Fruit fly (Drosophila melanogaster) whole organism, embryonic: ENCODE measurements around the gene CG33784.
A peak's percentile ranks its signal among the peaks of the same experiment; 100 is the strongest.

ENCODE experiments used
- Atf6 ChIP-seq: fragments of 200-800 bp; sonication (Bioruptor generic); IDR thresholded peaks from 2 replicates; pipeline ENCODE4 v1.3.6; 2022; ENCODE audit warnings: missing biosample characterization, missing genetic modification characterization
- Bteb2 ChIP-seq: fragments of 200-800 bp; sonication (Bioruptor generic); optimal IDR thresholded peaks from 2 replicates; lab custom pipeline; 2016; ENCODE audit warnings: missing biosample characterization, missing genetic modification characterization
- CG11247 ChIP-seq: fragments of 200-800 bp; sonication (Bioruptor generic); IDR thresholded peaks from 2 replicates; pipeline ENCODE4 v1.3.6; 2022; ENCODE audit warnings: missing biosample characterization, missing genetic modification characterization
- CG12219 ChIP-seq: fragments of 200-800 bp; sonication (Bioruptor generic); optimal IDR thresholded peaks from 3 replicates; lab custom pipeline; 2018; ENCODE audit warnings: missing biosample characterization, mild to moderate bottlenecking, missing genetic modification characterization
- CG14014 ChIP-seq: fragments of 200-800 bp; sonication (Bioruptor generic); IDR thresholded peaks from 2 replicates; pipeline ENCODE4 v1.3.6; 2022; ENCODE audit warnings: missing biosample characterization, missing genetic modification characterization
- CG14667 ChIP-seq: fragments of 200-800 bp; sonication (Bioruptor generic); IDR thresholded peaks from 2 replicates; pipeline ENCODE4 v1.3.6; 2022; ENCODE audit warnings: missing biosample characterization, missing genetic modification characterization
- CG14710 ChIP-seq: fragments of 200-800 bp; sonication (Bioruptor generic); optimal IDR thresholded peaks from 3 replicates; lab custom pipeline; 2019; ENCODE audit warnings: missing biosample characterization, mild to moderate bottlenecking, missing genetic modification characterization, moderate library complexity
- CG14965 ChIP-seq: fragments of 200-800 bp; sonication (Bioruptor generic); optimal IDR thresholded peaks from 2 replicates; lab custom pipeline; 2016; ENCODE audit warnings: missing biosample characterization, missing genetic modification characterization, borderline replicate concordance
- CG15479 ChIP-seq: fragments of 200-800 bp; sonication (Bioruptor generic); optimal IDR thresholded peaks from 3 replicates; lab custom pipeline; 2019; ENCODE audit warnings: missing biosample characterization, mild to moderate bottlenecking, missing genetic modification characterization, moderate library complexity
- CG17359 ChIP-seq: fragments of 200-800 bp; sonication (Bioruptor generic); optimal IDR thresholded peaks from 3 replicates; lab custom pipeline; 2018; ENCODE audit warnings: missing biosample characterization, mild to moderate bottlenecking, missing genetic modification characterization, moderate library complexity
- CG3163 ChIP-seq: fragments of 200-800 bp; sonication (Bioruptor generic); optimal IDR thresholded peaks from 3 replicates; lab custom pipeline; 2016; ENCODE audit warnings: missing biosample characterization, missing genetic modification characterization
- CG3281 ChIP-seq: fragments of 200-800 bp; sonication (Bioruptor generic); optimal IDR thresholded peaks from 3 replicates; lab custom pipeline; 2017; ENCODE audit warnings: missing biosample characterization, mild to moderate bottlenecking, missing genetic modification characterization
- CG34376 ChIP-seq: fragments of 200-800 bp; sonication (Bioruptor generic); optimal IDR thresholded peaks from 2 replicates; lab custom pipeline; 2018; ENCODE audit warnings: missing biosample characterization, mild to moderate bottlenecking, missing genetic modification characterization
- CG3847 ChIP-seq: fragments of 200-800 bp; sonication (Bioruptor generic); IDR thresholded peaks from 2 replicates; pipeline ENCODE4 v1.3.6; 2022; ENCODE audit warnings: missing biosample characterization, missing genetic modification characterization
- CG6765 ChIP-seq: fragments of 200-800 bp; sonication (Bioruptor generic); optimal IDR thresholded peaks from 3 replicates; lab custom pipeline; 2017; ENCODE audit warnings: missing biosample characterization, mild to moderate bottlenecking, missing genetic modification characterization
- CG8089 ChIP-seq: fragments of 200-800 bp; sonication (Bioruptor generic); optimal IDR thresholded peaks from 3 replicates; lab custom pipeline; 2016; ENCODE audit warnings: missing biosample characterization, missing genetic modification characterization
- CG8944 ChIP-seq: fragments of 200-800 bp; sonication (Bioruptor generic); optimal IDR thresholded peaks from 3 replicates; lab custom pipeline; 2016; ENCODE audit warnings: missing biosample characterization, missing genetic modification characterization
- CG9609 ChIP-seq: fragments of 200-800 bp; sonication (Bioruptor generic); optimal IDR thresholded peaks from 3 replicates; lab custom pipeline; 2016; ENCODE audit warnings: missing biosample characterization, missing genetic modification characterization
- Elba2 ChIP-seq: fragments of 200-800 bp; sonication (Bioruptor generic); optimal IDR thresholded peaks from 3 replicates; lab custom pipeline; 2016; ENCODE audit warnings: missing biosample characterization, missing genetic modification characterization
- HLH3B ChIP-seq: fragments of 200-800 bp; sonication (Bioruptor generic); IDR thresholded peaks from 2 replicates; pipeline ENCODE4 v1.3.6; 2022; ENCODE audit warnings: missing biosample characterization, missing genetic modification characterization
- Lpt ChIP-seq: fragments of >200 bp; optimal IDR thresholded peaks from 2 replicates; lab custom pipeline; 2018; ENCODE audit warnings: missing biosample characterization, missing genetic modification characterization
- MBD-R2 ChIP-seq: fragments of 200-800 bp; sonication (Bioruptor generic); IDR thresholded peaks from 2 replicates; pipeline ENCODE4 v1.3.6; 2022; ENCODE audit warnings: missing biosample characterization, missing genetic modification characterization
- Mad ChIP-seq: fragments of 200-800 bp; sonication (Bioruptor generic); optimal IDR thresholded peaks from 2 replicates; lab custom pipeline; 2016; ENCODE audit warnings: missing biosample characterization, missing genetic modification characterization
- NC2β ChIP-seq: fragments of 200-800 bp; sonication (Bioruptor generic); optimal IDR thresholded peaks from 2 replicates; lab custom pipeline; 2016; ENCODE audit warnings: missing biosample characterization, missing genetic modification characterization
- Nf-YB ChIP-seq: fragments of 200-800 bp; sonication (Bioruptor generic); optimal IDR thresholded peaks from 3 replicates; lab custom pipeline; 2019; ENCODE audit warnings: missing biosample characterization, mild to moderate bottlenecking, missing genetic modification characterization, moderate library complexity
- Pdp1 ChIP-seq, 2 experiments: fragments of 200-800 bp; sonication (Bioruptor generic); optimal IDR thresholded peaks; 3 replicates each; lab custom pipeline; 2016; ENCODE audit warnings: missing biosample characterization in 2 of 2, missing genetic modification characterization in 2 of 2, mild to moderate bottlenecking in 1 of 2, moderate library complexity in 1 of 2
- Scr ChIP-seq: fragments of 200-800 bp; sonication (Bioruptor generic); IDR thresholded peaks from 2 replicates; pipeline ENCODE4 v1.3.6; 2022; ENCODE audit warnings: missing biosample characterization, missing genetic modification characterization; ENCODE audit not compliant: partially characterized antibody
- Tbp ChIP-seq: fragments of >200 bp; optimal IDR thresholded peaks from 2 replicates; lab custom pipeline; 2018; ENCODE audit warnings: missing biosample characterization, missing genetic modification characterization
- br ChIP-seq: fragments of >200 bp; optimal IDR thresholded peaks from 2 replicates; lab custom pipeline; 2017
- chn ChIP-seq: fragments of 200-800 bp; sonication (Bioruptor generic); optimal IDR thresholded peaks from 2 replicates; lab custom pipeline; 2016; ENCODE audit warnings: missing biosample characterization, missing genetic modification characterization
- ci ChIP-seq: fragments of 200-800 bp; sonication (Bioruptor generic); IDR thresholded peaks from 3 replicates; pipeline ENCODE4 v1.3.6; 2022; ENCODE audit warnings: missing biosample characterization, missing genetic modification characterization
- cwo ChIP-seq: fragments of 200-800 bp; sonication (Bioruptor generic); optimal IDR thresholded peaks from 3 replicates; lab custom pipeline; 2017; ENCODE audit warnings: missing biosample characterization, missing genetic modification characterization, mild to moderate bottlenecking, moderate library complexity, missing genetic modification reagents
- disco-r ChIP-seq: fragments of 200-800 bp; sonication (Bioruptor generic); optimal IDR thresholded peaks from 2 replicates; lab custom pipeline; 2016; ENCODE audit warnings: missing biosample characterization, missing genetic modification characterization
- eve ChIP-seq, 2 experiments: fragments of >200 bp; optimal IDR thresholded peaks; 2 replicates each; lab custom pipeline; 2017; ENCODE audit warnings: missing biosample characterization in 2 of 2, missing genetic modification characterization in 2 of 2
- exex ChIP-seq: fragments of 200-800 bp; sonication (Bioruptor generic); optimal IDR thresholded peaks from 4 replicates; lab custom pipeline; 2018; ENCODE audit warnings: missing biosample characterization, mild to moderate bottlenecking, missing genetic modification characterization, moderate library complexity
- gem ChIP-seq: fragments of 200-800 bp; sonication (Bioruptor generic); optimal IDR thresholded peaks from 2 replicates; lab custom pipeline; 2019; ENCODE audit warnings: missing biosample characterization, mild to moderate bottlenecking, missing genetic modification characterization, moderate library complexity
- gro ChIP-seq: fragments of 200-800 bp; sonication (Bioruptor generic); optimal IDR thresholded peaks from 2 replicates; lab custom pipeline; 2016; ENCODE audit warnings: missing biosample characterization, missing genetic modification characterization
- gsb ChIP-seq: fragments of 200-800 bp; sonication (Bioruptor generic); IDR thresholded peaks from 2 replicates; pipeline ENCODE4 v1.3.6; 2022; ENCODE audit warnings: missing biosample characterization, missing genetic modification characterization
- lab ChIP-seq: fragments of 200-800 bp; sonication (Bioruptor generic); optimal IDR thresholded peaks from 3 replicates; lab custom pipeline; 2017; ENCODE audit warnings: missing biosample characterization, missing genetic modification characterization, mild to moderate bottlenecking, moderate library complexity, missing genetic modification reagents
- pfk ChIP-seq: fragments of 200-800 bp; sonication (Bioruptor generic); optimal IDR thresholded peaks from 2 replicates; lab custom pipeline; 2018; ENCODE audit warnings: missing biosample characterization, mild to moderate bottlenecking, missing genetic modification characterization, moderate library complexity
- pum ChIP-seq: fragments of 200-800 bp; sonication (Bioruptor generic); optimal IDR thresholded peaks from 2 replicates; lab custom pipeline; 2016; ENCODE audit warnings: missing biosample characterization, missing genetic modification characterization
- ro ChIP-seq: fragments of 200-800 bp; sonication (Bioruptor generic); IDR thresholded peaks from 2 replicates; pipeline ENCODE4 v1.3.6; 2022; ENCODE audit warnings: missing biosample characterization, missing genetic modification characterization
- scrt ChIP-seq: fragments of 200-800 bp; sonication (Bioruptor generic); optimal IDR thresholded peaks from 2 replicates; lab custom pipeline; 2018; ENCODE audit warnings: missing biosample characterization, mild to moderate bottlenecking, missing genetic modification characterization, moderate library complexity
- tgo ChIP-seq: fragments of 200-800 bp; sonication (Bioruptor generic); IDR thresholded peaks from 3 replicates; pipeline ENCODE4 v1.3.6; 2022; ENCODE audit warnings: missing biosample characterization, missing genetic modification characterization
- tna ChIP-seq: fragments of 200-800 bp; sonication (Bioruptor generic); IDR thresholded peaks from 2 replicates; pipeline ENCODE4 v1.3.6; 2022; ENCODE audit warnings: missing biosample characterization, missing genetic modification characterization; ENCODE audit not compliant: partially characterized antibody
- ttk ChIP-seq: fragments of 200-800 bp; sonication (Bioruptor generic); IDR thresholded peaks from 2 replicates; pipeline ENCODE4 v2.1.2; 2022; ENCODE audit warnings: missing biosample characterization, missing genetic modification characterization
- usp ChIP-seq: fragments of >200 bp; optimal IDR thresholded peaks from 2 replicates; lab custom pipeline; 2017; ENCODE audit warnings: missing biosample characterization, missing genetic modification characterization
- z ChIP-seq: fragments of 200-800 bp; sonication (Bioruptor generic); IDR thresholded peaks from 3 replicates; pipeline ENCODE4 v1.3.6; 2022; ENCODE audit warnings: missing biosample characterization, missing genetic modification characterization

CG33784 gene

DNA sequence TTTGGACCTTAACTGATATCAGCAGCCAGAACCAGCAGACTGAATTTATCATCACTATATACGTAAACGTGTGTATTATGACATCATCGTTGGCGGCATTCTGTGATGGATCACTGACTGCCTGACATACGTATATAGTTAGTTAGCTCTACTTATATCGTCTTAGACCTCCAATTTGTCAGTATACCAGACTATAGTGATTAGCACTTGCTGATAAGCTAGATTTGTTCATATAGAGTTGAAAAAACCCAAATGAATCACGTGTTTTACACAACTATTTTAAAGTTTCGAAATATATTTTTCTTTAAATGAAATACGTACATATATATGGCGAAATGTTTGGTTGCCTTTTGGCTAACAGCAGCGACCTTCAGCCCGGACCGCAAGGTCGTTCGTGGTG, 28.1 kb downstream of the CG33784 start:
- TF ChIP-seq Pdp1 (GFP tag; optimal IDR thresholded peaks at IDR 0.05; lab: Kevin White, UChicago) (peak in 1 of 2 experiments; percentile 19), ci (GFP tag; lab: Robert Waterston, UW) (0 out of 3 replicates have a peak, but pooled peaks have one; percentile 24), cwo (GFP tag; lab: Kevin White, UChicago) (peak; percentile 54), CG11247 (no peak), lab (GFP tag; lab: Kevin White, UChicago) (peak; percentile 14), CG9609 (GFP tag; lab: Kevin White, UChicago) (no peak), CG3281 (GFP tag; lab: Kevin White, UChicago) (peak; percentile 0), CG34376 (GFP tag; lab: Kevin White, UChicago) (peak; percentile 24), CG17359 (tag; lab: Kevin White, UChicago) (no peak), CG15479 (GFP tag; lab: Kevin White, UChicago) (no peak)
- TF ChIP-seq, all 482 proteins: peak for 6

- TF ChIP-seq CG14014 (GFP tag; lab: Robert Waterston, UW) (peak; percentile 75), Nf-YB (GFP tag; lab: Kevin White, UChicago) (peak; percentile 42), CG17359 (tag; lab: Kevin White, UChicago) (peak; percentile 72), CG14710 (tag; lab: Kevin White, UChicago) (peak; percentile 5), scrt (peak; percentile 21), CG3163 (GFP tag; lab: Kevin White, UChicago) (peak; percentile 43), Elba2 (GFP tag; lab: Kevin White, UChicago) (no peak), ttk (GFP tag; lab: Robert Waterston, UW) (peak; percentile 61), exex (tag; lab: Kevin White, UChicago) (peak; percentile 82), chn (GFP tag; lab: Kevin White, UChicago) (no peak), Lpt (GFP tag; lab: Kevin White, UChicago) (no peak), CG3847 (peak; percentile 63), Tbp (no peak), pfk (GFP tag; lab: Kevin White, UChicago) (peak; percentile 17), disco-r (peak; percentile 24), z (no peak), NC2β (GFP tag; lab: Kevin White, UChicago) (no peak), MBD-R2 (peak; percentile 43; the same call in 1 of the 2 replicates), CG8089 (GFP tag; lab: Kevin White, UChicago) (peak; percentile 5), CG14965 (GFP tag; lab: Kevin White, UChicago) (no peak), Mad (GFP tag; lab: Kevin White, UChicago) (peak; percentile 39), Scr (GFP tag; lab: Robert Waterston, UW) (peak; percentile 30; the same call in 1 of the 2 replicates), CG8944 (GFP tag; lab: Kevin White, UChicago) (peak; percentile 16), gsb (peak; percentile 55; the same call in 1 of the 2 replicates), gem (peak; percentile 83), br (lab: Kevin White, UChicago) (no peak), gro (peak; percentile 26), Bteb2 (GFP tag; lab: Kevin White, UChicago) (peak; percentile 37), Atf6 (GFP tag; lab: Robert Waterston, UW) (peak; percentile 64; the same call in 1 of the 2 replicates), ro (GFP tag; lab: Robert Waterston, UW) (no peak), CG6765 (GFP tag; lab: Kevin White, UChicago) (peak; percentile 66), usp (no peak), tgo (GFP tag; lab: Robert Waterston, UW) (peak; percentile 65; the same call in 2 of the 3 replicates), tna (no peak), eve (GFP tag; optimal IDR thresholded peaks at IDR 0.05; lab: Kevin White, UChicago) (peak in 1 of 2 experiments; percentile 85), CG14667 (peak; percentile 52; the same call in 1 of the 2 replicates), pum (GFP tag; lab: Kevin White, UChicago) (peak; percentile 50), CG12219 (peak; percentile 69), HLH3B (GFP tag; lab: Robert Waterston, UW) (0 out of 2 replicates have a peak, but pooled peaks have one; percentile 24)
Observed at dm6 chr3R:10097531-10098295, 30.0 kb downstream of the CG33784 start.
